Fruit fly (Drosophila melanogaster) whole organism, adult: ENCODE results near the gene CG42824.

ENCODE experiments used
- CG11617 ChIP-seq: fragments of 200-800 bp; sonication (Bioruptor generic); optimal IDR thresholded peaks from 2 replicates; lab custom pipeline; 2017; ENCODE audit warnings: mild to moderate bottlenecking, missing biosample characterization, missing genetic modification reagents, missing genetic modification characterization
- CG12768 ChIP-seq: fragments of 200-800 bp; sonication (Bioruptor generic); optimal IDR thresholded peaks from 2 replicates; lab custom pipeline; 2017; ENCODE audit warnings: missing biosample characterization, missing genetic modification characterization, mild to moderate bottlenecking, moderate library complexity, missing genetic modification reagents
- CG14711 ChIP-seq: fragments of 200-800 bp; sonication (Bioruptor generic); optimal IDR thresholded peaks from 2 replicates; lab custom pipeline; 2018; ENCODE audit warnings: missing biosample characterization, mild to moderate bottlenecking, missing genetic modification characterization, moderate library complexity
- CG1620 ChIP-seq: fragments of 200-800 bp; sonication (Bioruptor generic); optimal IDR thresholded peaks from 2 replicates; lab custom pipeline; 2016; ENCODE audit warnings: missing biosample characterization, missing genetic modification characterization
- CG33017 ChIP-seq: fragments of 200-800 bp; sonication (Bioruptor generic); optimal IDR thresholded peaks from 2 replicates; lab custom pipeline; 2018; ENCODE audit warnings: missing biosample characterization, mild to moderate bottlenecking, missing genetic modification characterization, moderate library complexity
- CG5204 ChIP-seq: fragments of 200-800 bp; sonication (Bioruptor generic); optimal IDR thresholded peaks from 2 replicates; lab custom pipeline; 2016; ENCODE audit warnings: missing biosample characterization, missing genetic modification characterization
- CG7045 ChIP-seq: fragments of 200-800 bp; sonication (Bioruptor generic); optimal IDR thresholded peaks from 2 replicates; lab custom pipeline; 2017; ENCODE audit warnings: missing biosample characterization, mild to moderate bottlenecking, missing genetic modification characterization
- CG7101 ChIP-seq: fragments of 200-800 bp; sonication (Bioruptor generic); optimal IDR thresholded peaks from 2 replicates; lab custom pipeline; 2018; ENCODE audit warnings: missing biosample characterization, mild to moderate bottlenecking, missing genetic modification characterization, moderate library complexity
- Clk ChIP-seq: fragments of 200-800 bp; sonication (Bioruptor generic); optimal IDR thresholded peaks from 2 replicates; lab custom pipeline; 2017; ENCODE audit warnings: missing biosample characterization, missing genetic modification characterization
- Crg-1 ChIP-seq: fragments of 200-800 bp; sonication (Bioruptor generic); optimal IDR thresholded peaks from 2 replicates; lab custom pipeline; 2016; ENCODE audit warnings: missing biosample characterization, missing genetic modification characterization
- Hr96 ChIP-seq: fragments of 200-800 bp; sonication (Bioruptor generic); optimal IDR thresholded peaks from 2 replicates; lab custom pipeline; 2016; ENCODE audit warnings: missing biosample characterization, missing genetic modification characterization
- Mnt ChIP-seq: fragments of 200-800 bp; sonication (Bioruptor generic); optimal IDR thresholded peaks from 2 replicates; lab custom pipeline; 2016; ENCODE audit warnings: missing biosample characterization, mild to moderate bottlenecking, missing genetic modification characterization
- bab1 ChIP-seq: fragments of 200-800 bp; sonication (Bioruptor generic); optimal IDR thresholded peaks from 3 replicates; lab custom pipeline; 2019; ENCODE audit warnings: missing biosample characterization, mild to moderate bottlenecking, missing genetic modification characterization, moderate library complexity
- cic ChIP-seq: fragments of 200-800 bp; sonication (Bioruptor generic); optimal IDR thresholded peaks from 2 replicates; lab custom pipeline; 2017; ENCODE audit warnings: missing biosample characterization, mild to moderate bottlenecking, missing genetic modification characterization, moderate library complexity
- cnc ChIP-seq, 2 experiments: fragments of >200 bp; optimal IDR thresholded peaks; 2 replicates each; lab custom pipeline; 2017
- kay ChIP-seq: fragments of 200-800 bp; sonication (Bioruptor generic); peaks from one replicate; lab custom pipeline; 2016; ENCODE audit warnings: missing biosample characterization, missing genetic modification characterization, borderline replicate concordance
- ovo ChIP-seq: fragments of 200-800 bp; sonication (Bioruptor generic); optimal IDR thresholded peaks from 2 replicates; lab custom pipeline; 2016; ENCODE audit warnings: missing biosample characterization, missing genetic modification characterization
- pad ChIP-seq: fragments of 200-800 bp; sonication (Bioruptor generic); optimal IDR thresholded peaks from 3 replicates; lab custom pipeline; 2017; ENCODE audit warnings: missing biosample characterization, missing genetic modification characterization, mild to moderate bottlenecking, moderate library complexity, missing genetic modification reagents
- tj ChIP-seq: fragments of 200-800 bp; sonication (Bioruptor generic); optimal IDR thresholded peaks from 3 replicates; lab custom pipeline; 2017; ENCODE audit warnings: missing biosample characterization, mild to moderate bottlenecking, missing genetic modification characterization, moderate library complexity
- toe ChIP-seq: fragments of 200-800 bp; sonication (Bioruptor generic); optimal IDR thresholded peaks from 2 replicates; lab custom pipeline; 2016; ENCODE audit warnings: missing biosample characterization, missing genetic modification characterization

CG42824 gene

dm6 chr3R:17400102-17400501 lies 6.2 kb downstream of the CG42824 start:
- TF ChIP-seq kay (GFP tag; lab: Kevin White, UChicago) (peak; percentile 25), ovo (GFP tag; lab: Kevin White, UChicago) (no peak), Mnt (GFP tag; lab: Kevin White, UChicago) (no peak), CG11617 (GFP tag; lab: Kevin White, UChicago) (no peak), tj (no peak), Crg-1 (no peak), CG7045 (GFP tag; lab: Kevin White, UChicago) (no peak), cic (GFP tag; lab: Kevin White, UChicago) (peak; percentile 21), CG7101 (tag; lab: Kevin White, UChicago) (peak; percentile 16), Hr96 (GFP tag; lab: Kevin White, UChicago) (no peak), CG14711 (tag; lab: Kevin White, UChicago) (no peak), Clk (GFP tag; lab: Kevin White, UChicago) (no peak), cnc (optimal IDR thresholded peaks at IDR 0.05; lab: Kevin White, UChicago) (no peak), pad (GFP tag; lab: Kevin White, UChicago) (no peak), CG33017 (tag; lab: Kevin White, UChicago) (peak; percentile 44), CG1620 (GFP tag; lab: Kevin White, UChicago) (no peak), CG12768 (GFP tag; lab: Kevin White, UChicago) (no peak), bab1 (GFP tag; lab: Kevin White, UChicago) (no peak), CG5204 (GFP tag; lab: Kevin White, UChicago) (no peak), toe (GFP tag; lab: Kevin White, UChicago) (no peak)

dm6 chr3R:17394318-17395188 lies 11.8 kb downstream of the CG42824 start, which contains the start of gene CREG:
CREG (minus strand) TSS chr3R:17394640.
- TF ChIP-seq CG7045 (GFP tag; lab: Kevin White, UChicago) (peak; percentile 24), tj (peak; percentile 24), CG14711 (tag; lab: Kevin White, UChicago) (peak; percentile 20), ovo (GFP tag; lab: Kevin White, UChicago) (no peak), pad (GFP tag; lab: Kevin White, UChicago) (peak; percentile 26), toe (GFP tag; lab: Kevin White, UChicago) (no peak), bab1 (GFP tag; lab: Kevin White, UChicago) (no peak), CG7101 (tag; lab: Kevin White, UChicago) (peak; percentile 1), CG33017 (tag; lab: Kevin White, UChicago) (no peak), CG5204 (GFP tag; lab: Kevin White, UChicago) (peak; percentile 50), CG11617 (GFP tag; lab: Kevin White, UChicago) (peak; percentile 71), kay (GFP tag; lab: Kevin White, UChicago) (peak; percentile 83), Clk (GFP tag; lab: Kevin White, UChicago) (no peak), CG12768 (GFP tag; lab: Kevin White, UChicago) (peak; percentile 59), Mnt (GFP tag; lab: Kevin White, UChicago) (peak; percentile 25), Crg-1 (peak; percentile 2), Hr96 (GFP tag; lab: Kevin White, UChicago) (peak; percentile 58), cic (GFP tag; lab: Kevin White, UChicago) (peak; percentile 22), cnc (optimal IDR thresholded peaks at IDR 0.05; lab: Kevin White, UChicago) (peak; percentile 12 to 21)

dm6 chr3R:17391313-17391845 lies 14.9 kb downstream of the CG42824 start, which contains the start of the genes Brf and sds22:
Brf (minus strand) TSS chr3R:17391337.
sds22 (plus strand) TSS chr3R:17391594.
- peak; percentile 98 for TF ChIP-seq CG1620 (GFP tag; lab: Kevin White, UChicago)
- TF ChIP-seq CG7045 (GFP tag; lab: Kevin White, UChicago) = peak; percentile 95
- TF ChIP-seq CG5204 (GFP tag; lab: Kevin White, UChicago) = peak; percentile 97
- peak; percentile 96 for TF ChIP-seq CG12768 (GFP tag; lab: Kevin White, UChicago)
- peak; percentile 26 for TF ChIP-seq cic (GFP tag; lab: Kevin White, UChicago)
- TF ChIP-seq kay (GFP tag; lab: Kevin White, UChicago) = peak; percentile 99
- peak; percentile 95 for TF ChIP-seq bab1 (GFP tag; lab: Kevin White, UChicago)
- TF ChIP-seq cnc (optimal IDR thresholded peaks at IDR 0.05; lab: Kevin White, UChicago) = no peak
- peak; percentile 86 for TF ChIP-seq Clk (GFP tag; lab: Kevin White, UChicago)
- TF ChIP-seq pad (GFP tag; lab: Kevin White, UChicago) = peak; percentile 88
- peak; percentile 93 for TF ChIP-seq Hr96 (GFP tag; lab: Kevin White, UChicago)
- peak; percentile 96 for TF ChIP-seq Crg-1
- TF ChIP-seq tj = peak; percentile 85
- peak; percentile 96 for TF ChIP-seq CG11617 (GFP tag; lab: Kevin White, UChicago)
- peak; percentile 98 for TF ChIP-seq toe (GFP tag; lab: Kevin White, UChicago)
- peak; percentile 92 for TF ChIP-seq CG33017 (tag; lab: Kevin White, UChicago)
- TF ChIP-seq CG14711 (tag; lab: Kevin White, UChicago) = peak; percentile 91
- TF ChIP-seq ovo (GFP tag; lab: Kevin White, UChicago) = peak; percentile 95
- TF ChIP-seq Mnt (GFP tag; lab: Kevin White, UChicago) = peak; percentile 91
- TF ChIP-seq CG7101 (tag; lab: Kevin White, UChicago) = peak; percentile 97

dm6 chr3R:17386168-17386819 lies 20.0 kb downstream of the CG42824 start:
- TF ChIP-seq tj (no peak), CG33017 (tag; lab: Kevin White, UChicago) (peak; percentile 55), pad (GFP tag; lab: Kevin White, UChicago) (peak; percentile 3), Mnt (GFP tag; lab: Kevin White, UChicago) (no peak), kay (GFP tag; lab: Kevin White, UChicago) (peak; percentile 12), CG7045 (GFP tag; lab: Kevin White, UChicago) (peak; percentile 19), Hr96 (GFP tag; lab: Kevin White, UChicago) (peak; percentile 32), cnc (optimal IDR thresholded peaks at IDR 0.05; lab: Kevin White, UChicago) (no peak), Clk (GFP tag; lab: Kevin White, UChicago) (peak; percentile 55), CG11617 (GFP tag; lab: Kevin White, UChicago) (no peak), bab1 (GFP tag; lab: Kevin White, UChicago) (peak; percentile 54), ovo (GFP tag; lab: Kevin White, UChicago) (no peak), CG12768 (GFP tag; lab: Kevin White, UChicago) (peak; percentile 60), toe (GFP tag; lab: Kevin White, UChicago) (peak; percentile 54), CG14711 (tag; lab: Kevin White, UChicago) (peak; percentile 63), CG5204 (GFP tag; lab: Kevin White, UChicago) (peak; percentile 36), CG7101 (tag; lab: Kevin White, UChicago) (peak; percentile 60), cic (GFP tag; lab: Kevin White, UChicago) (no peak), Crg-1 (no peak), CG1620 (GFP tag; lab: Kevin White, UChicago) (no peak)
